Fruit fly (Drosophila melanogaster): ENCODE data around the gene CG33170.

CG33170 gene

dm6 chr3L:22878723-22879343, 14.4 kb downstream of the CG33170 start, which contains the start of the genes Chro and Ssl1:
Gene Chro, minus strand, starts transcription at chr3L:22878984.
Gene Ssl1, plus strand, starts transcription at chr3L:22879089.
- TF ChIP-seq CG8478 (optimal IDR thresholded peaks at IDR 0.05) (no peak), CTCF (optimal IDR thresholded peaks at IDR 0.05) (no peak)

- TF ChIP-seq CG8478 (optimal IDR thresholded peaks at IDR 0.05) = no peak
- TF ChIP-seq CTCF (optimal IDR thresholded peaks at IDR 0.05) = no peak
These were observed 14.9 kb downstream of the CG33170 start for dm6 chr3L:22879344-22879723.

- TF ChIP-seq CTCF (optimal IDR thresholded peaks at IDR 0.05) (no peak), CG8478 (optimal IDR thresholded peaks at IDR 0.05) (no peak)
These were observed 16.5 kb downstream of the CG33170 start, which contains the start of gene slif for dm6 chr3L:22880914-22881313. Gene slif, plus strand, starts transcription at chr3L:22881045.

- TF ChIP-seq CTCF (optimal IDR thresholded peaks at IDR 0.05) (no peak), CG8478 (optimal IDR thresholded peaks at IDR 0.05) (no peak)
These were observed 19.2 kb downstream of the CG33170 start for dm6 chr3L:22883649-22884048.

- TF ChIP-seq CG8478 (optimal IDR thresholded peaks at IDR 0.05) (no peak), CTCF (optimal IDR thresholded peaks at IDR 0.05) (no peak)
These were observed 20.1 kb downstream of the CG33170 start for dm6 chr3L:22884481-22884880.

dm6 chr3L:22885843-22886242, 21.4 kb downstream of the CG33170 start:
- TF ChIP-seq CG8478 (optimal IDR thresholded peaks at IDR 0.05) (no peak), CTCF (optimal IDR thresholded peaks at IDR 0.05) (no peak)

dm6 chr3L:22886939-22887338, 22.5 kb downstream of the CG33170 start:
- TF ChIP-seq CTCF (optimal IDR thresholded peaks at IDR 0.05) (no peak), CG8478 (optimal IDR thresholded peaks at IDR 0.05) (no peak)

dm6 chr3L:22887677-22888076, 23.3 kb downstream of the CG33170 start:
- TF ChIP-seq CTCF (optimal IDR thresholded peaks at IDR 0.05) (no peak), CG8478 (optimal IDR thresholded peaks at IDR 0.05) (no peak)

dm6 chr3L:22888591-22889258, 24.3 kb downstream of the CG33170 start:
- TF ChIP-seq CG8478 (optimal IDR thresholded peaks at IDR 0.05) (no peak), CTCF (optimal IDR thresholded peaks at IDR 0.05) (no peak)

dm6 chr3L:22890024-22890423, 25.6 kb downstream of the CG33170 start:
- no peak for TF ChIP-seq CTCF (optimal IDR thresholded peaks at IDR 0.05)
- TF ChIP-seq CG8478 (optimal IDR thresholded peaks at IDR 0.05) = no peak

- no peak for TF ChIP-seq CTCF (optimal IDR thresholded peaks at IDR 0.05)
- no peak for TF ChIP-seq CG8478 (optimal IDR thresholded peaks at IDR 0.05)
These were observed 26.6 kb downstream of the CG33170 start for dm6 chr3L:22891009-22891408.

dm6 chr3L:22894689-22895283, 30.4 kb downstream of the CG33170 start:
- TF ChIP-seq CG8478 (optimal IDR thresholded peaks at IDR 0.05) = no peak
- peak; percentile 0 to 31 for TF ChIP-seq CTCF (optimal IDR thresholded peaks at IDR 0.05)

dm6 chr3L:22898444-22898843, 34.0 kb downstream of the CG33170 start, which contains the start of gene CG11131:
Gene CG11131, plus strand, starts transcription at chr3L:22898744.
- TF ChIP-seq CTCF (optimal IDR thresholded peaks at IDR 0.05) (no peak), CG8478 (optimal IDR thresholded peaks at IDR 0.05) (no peak)

dm6 chr3L:22901612-22902011, 37.2 kb downstream of the CG33170 start, which contains the start of gene BoYb:
Gene BoYb, plus strand, starts transcription at chr3L:22901912.
- no peak for TF ChIP-seq CG8478 (optimal IDR thresholded peaks at IDR 0.05)
- no peak for TF ChIP-seq CTCF (optimal IDR thresholded peaks at IDR 0.05)

- TF ChIP-seq CG8478 (optimal IDR thresholded peaks at IDR 0.05) = no peak
These were observed 45.0 kb downstream of the CG33170 start for dm6 chr3L:22909325-22909904.
